Fruit fly (Drosophila melanogaster): ENCODE measurements around the gene CG13288.
A peak's percentile ranks its signal among the peaks of the same experiment; 100 is the strongest.

Gene CG13288

DNA sequence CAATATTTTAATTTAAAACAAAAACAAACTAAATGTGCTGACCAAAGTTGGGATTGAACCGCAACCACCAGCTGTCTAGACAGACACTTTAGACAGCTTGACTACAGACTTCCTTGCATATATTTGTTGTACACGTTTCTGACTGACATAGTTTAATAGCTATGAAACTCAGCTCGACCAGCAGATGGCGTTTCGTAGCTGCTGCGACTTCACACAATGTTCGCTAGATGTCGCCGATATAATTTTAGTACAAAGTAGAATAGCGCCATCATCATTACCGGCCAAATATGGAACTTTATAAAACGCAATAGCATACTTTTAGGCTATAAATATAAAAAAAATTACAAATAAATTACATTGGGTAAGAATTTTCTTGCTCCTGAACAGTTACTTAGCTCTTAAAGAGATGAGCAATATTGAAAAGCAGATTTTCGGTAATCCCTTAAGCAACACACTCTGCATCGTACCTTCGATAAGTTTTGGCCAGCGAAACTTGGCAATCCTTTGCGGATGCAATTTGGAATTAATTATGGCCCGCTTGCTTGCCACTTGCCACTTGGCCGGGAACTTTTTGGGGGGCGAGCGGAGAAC, 37.5 kb upstream of the CG13288 start (continued):
- TF ChIP-seq CG10267 (tag; optimal IDR thresholded peaks at IDR 0.05) (peak; percentile 82), HLH3B (GFP tag; IDR thresholded peaks at IDR 0.05) (peak; percentile 71), CG6175 (GFP tag; IDR thresholded peaks at IDR 0.05) (no peak), CG16813 (GFP tag; IDR thresholded peaks at IDR 0.05; ENCODE audit: partially characterized antibody) (no peak; the same call in 2 of the 3 replicates), CG13123 (GFP tag; optimal IDR thresholded peaks at IDR 0.05) (no peak), CG7271 (tag; optimal IDR thresholded peaks at IDR 0.05) (no peak), CG8290 (GFP tag; optimal IDR thresholded peaks at IDR 0.05) (peak; percentile 94), CG8290 (tag; optimal IDR thresholded peaks at IDR 0.05) (no peak), Abd-B (GFP tag; optimal IDR thresholded peaks at IDR 0.05) (peak; percentile 33), CG5953 (GFP tag; IDR thresholded peaks at IDR 0.05) (peak; percentile 23; the same call in 1 of the 2 replicates), chn (GFP tag; optimal IDR thresholded peaks at IDR 0.05) (peak; percentile 44), CG11398 (GFP tag; optimal IDR thresholded peaks at IDR 0.05) (no peak), chif (GFP tag; optimal IDR thresholded peaks at IDR 0.05) (peak; percentile 18 to 69), Asciz (GFP tag; optimal IDR thresholded peaks at IDR 0.05) (no peak), B-H2 (GFP tag; optimal IDR thresholded peaks at IDR 0.05) (no peak), da (GFP tag; optimal IDR thresholded peaks at IDR 0.05) (no peak), Xrp1 (GFP tag; IDR thresholded peaks at IDR 0.05) (peak; percentile 36; the same call in 1 of the 2 replicates), Dref (GFP tag; IDR thresholded peaks at IDR 0.05) (0 out of 2 replicates have a peak, but pooled peaks have one; percentile 8), CG14860 (GFP tag; IDR thresholded peaks at IDR 0.05; ENCODE audit: partially characterized antibody) (no peak), Ets97D (GFP tag; optimal IDR thresholded peaks at IDR 0.05) (peak; percentile 12), hkb (optimal IDR thresholded peaks at IDR 0.05) (no peak), hkb (GFP tag; IDR thresholded peaks at IDR 0.05) (peak; percentile 45; the same call in 1 of the 2 replicates), Dp (GFP tag; optimal IDR thresholded peaks at IDR 0.05) (no peak), CG16863 (GFP tag; optimal IDR thresholded peaks at IDR 0.05) (peak; percentile 41), CG15696 (tag; optimal IDR thresholded peaks at IDR 0.05) (peak; percentile 91), wek (GFP tag; optimal IDR thresholded peaks at IDR 0.05) (no peak), Bteb2 (GFP tag; optimal IDR thresholded peaks at IDR 0.05) (no peak), esg (GFP tag; conservative IDR thresholded peaks at IDR 0.05) (peak; percentile 22; the same call in 1 of the 2 replicates), fd64A (GFP tag; optimal IDR thresholded peaks at IDR 0.05) (no peak), br (optimal IDR thresholded peaks at IDR 0.05) (no peak), Awh (GFP tag; IDR thresholded peaks at IDR 0.05) (peak; percentile 64; the same call in 1 of the 2 replicates), odd (GFP tag; optimal IDR thresholded peaks at IDR 0.05) (no peak), gro (GFP tag; optimal IDR thresholded peaks at IDR 0.05) (no peak), pros (GFP tag; optimal IDR thresholded peaks at IDR 0.05) (no peak), lbe (GFP tag; optimal IDR thresholded peaks at IDR 0.05) (no peak), CG9797 (GFP tag; optimal IDR thresholded peaks at IDR 0.05) (peak; percentile 18), bsh (GFP tag; optimal IDR thresholded peaks at IDR 0.05) (peak in 1 of 2 experiments; percentile 37), unpg (GFP tag; optimal IDR thresholded peaks at IDR 0.05) (peak; percentile 54), Max (GFP tag; optimal IDR thresholded peaks at IDR 0.05) (peak; percentile 50), CG2202 (tag; optimal IDR thresholded peaks at IDR 0.05) (no peak), Usf (GFP tag; optimal IDR thresholded peaks at IDR 0.05) (no peak), CG2678 (tag; optimal IDR thresholded peaks at IDR 0.05) (no peak), tgo (GFP tag; IDR thresholded peaks at IDR 0.05) (peak; percentile 69), grn (GFP tag; optimal IDR thresholded peaks at IDR 0.05) (no peak), sisA (GFP tag; IDR thresholded peaks at IDR 0.05) (peak; percentile 83), CG3995 (GFP tag; optimal IDR thresholded peaks at IDR 0.05) (no peak), Lpt (GFP tag; optimal IDR thresholded peaks at IDR 0.05) (no peak), ci (GFP tag; IDR thresholded peaks at IDR 0.05) (peak; percentile 91), z (GFP tag; IDR thresholded peaks at IDR 0.05) (no peak), CG12769 (tag; optimal IDR thresholded peaks at IDR 0.05) (no peak), run (tag; optimal IDR thresholded peaks at IDR 0.05) (no peak)
